Fruit fly (Drosophila melanogaster): Measurements from ENCODE around the gene pira.

The pira gene

DNA sequence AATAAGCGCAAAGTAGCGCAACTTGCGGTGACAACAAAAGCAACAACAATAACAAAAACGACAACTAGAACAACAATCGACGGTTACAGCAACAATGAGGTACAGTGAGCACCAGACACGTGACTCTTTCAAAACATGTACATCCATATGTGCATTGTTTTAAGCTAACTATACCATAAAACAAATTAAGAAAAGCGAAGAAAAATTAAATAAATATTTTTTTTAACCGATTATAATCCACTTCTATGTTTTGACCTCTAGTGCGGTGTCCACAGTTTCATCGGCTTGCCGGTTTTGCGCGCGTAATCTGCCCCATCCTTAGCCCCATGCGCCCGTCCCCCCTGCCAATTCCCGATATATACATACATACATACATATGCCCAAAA lies 9.1 kb downstream of the pira start (continued):
- TF ChIP-seq CG5953 (GFP tag; IDR thresholded peaks at IDR 0.05) (peak; percentile 84), CG33213 (GFP tag; optimal IDR thresholded peaks at IDR 0.05) (peak; percentile 81), CG8359 (GFP tag; optimal IDR thresholded peaks at IDR 0.05; ENCODE audit: borderline replicate concordance) (peak; percentile 66), CG30020 (tag; optimal IDR thresholded peaks at IDR 0.05) (peak; percentile 22), grau (tag; optimal IDR thresholded peaks at IDR 0.05) (peak; percentile 99), CG34422 (GFP tag; IDR thresholded peaks at IDR 0.05) (peak; percentile 96), zen2 (GFP tag; IDR thresholded peaks at IDR 0.05; ENCODE audit: partially characterized antibody) (no peak), CG9727 (GFP tag; optimal IDR thresholded peaks at IDR 0.05) (peak; percentile 90), mam (GFP tag; optimal IDR thresholded peaks at IDR 0.05) (peak; percentile 84), MESR4 (GFP tag; optimal IDR thresholded peaks at IDR 0.05) (no peak), CG34376 (GFP tag; optimal IDR thresholded peaks at IDR 0.05) (peak; percentile 12), CG10431 (GFP tag; optimal IDR thresholded peaks at IDR 0.05) (no peak), CG2678 (tag; optimal IDR thresholded peaks at IDR 0.05) (peak; percentile 95), cato (GFP tag; optimal IDR thresholded peaks at IDR 0.05; ENCODE audit: borderline replicate concordance) (peak; percentile 58), Pdp1 (GFP tag; optimal IDR thresholded peaks at IDR 0.05) (peak; percentile 87 to 89), CG1603 (tag; optimal IDR thresholded peaks at IDR 0.05) (peak; percentile 90), Sin3A (optimal IDR thresholded peaks at IDR 0.05) (no peak), CG17568 (GFP tag; optimal IDR thresholded peaks at IDR 0.05) (peak; percentile 73), CG4328 (GFP tag; optimal IDR thresholded peaks at IDR 0.05) (peak; percentile 11), CG9215 (GFP tag; IDR thresholded peaks at IDR 0.05) (peak; percentile 95), sna (GFP tag; IDR thresholded peaks at IDR 0.05; ENCODE audit: partially characterized antibody) (no peak), tx (GFP tag; optimal IDR thresholded peaks at IDR 0.05) (peak; percentile 74), Dip3 (GFP tag; optimal IDR thresholded peaks at IDR 0.05) (peak; percentile 95), Med (GFP tag) (peak; percentile 99), CG11723 (GFP tag; optimal IDR thresholded peaks at IDR 0.05) (peak; percentile 74), sima (GFP tag; optimal IDR thresholded peaks at IDR 0.05) (peak; percentile 69), Dek (tag; optimal IDR thresholded peaks at IDR 0.05) (peak; percentile 94), CG9609 (GFP tag; optimal IDR thresholded peaks at IDR 0.05) (peak; percentile 79), D (optimal IDR thresholded peaks at IDR 0.05) (no peak), D (GFP tag; optimal IDR thresholded peaks at IDR 0.05) (peak; percentile 66), CG8924 (tag; optimal IDR thresholded peaks at IDR 0.05) (peak; percentile 89), Nf-YC (tag; optimal IDR thresholded peaks at IDR 0.05) (peak; percentile 34), HLH4C (GFP tag; IDR thresholded peaks at IDR 0.05; ENCODE audit: partially characterized antibody) (no peak), CG8281 (tag; optimal IDR thresholded peaks at IDR 0.05) (peak; percentile 47), usp (GFP tag; optimal IDR thresholded peaks at IDR 0.05) (no peak), Nf-YB (GFP tag; optimal IDR thresholded peaks at IDR 0.05) (peak; percentile 50), hkb (optimal IDR thresholded peaks at IDR 0.05) (no peak), hkb (GFP tag; IDR thresholded peaks at IDR 0.05) (peak; percentile 95), Mad (GFP tag; optimal IDR thresholded peaks at IDR 0.05) (peak; percentile 73), sd (tag; optimal IDR thresholded peaks at IDR 0.05) (no peak), caup (GFP tag; optimal IDR thresholded peaks at IDR 0.05; ENCODE audit: severe bottlenecking) (peak; percentile 87), CG17802 (tag; optimal IDR thresholded peaks at IDR 0.05) (peak; percentile 54), Ravus (GFP tag; IDR thresholded peaks at IDR 0.05) (peak; percentile 89), danr (GFP tag; IDR thresholded peaks at IDR 0.05) (peak; percentile 88), wdn (GFP tag; IDR thresholded peaks at IDR 0.05) (peak; percentile 94), pita (GFP tag; optimal IDR thresholded peaks at IDR 0.05) (no peak), chn (GFP tag; optimal IDR thresholded peaks at IDR 0.05) (peak; percentile 83), C15 (GFP tag; IDR thresholded peaks at IDR 0.05) (peak; percentile 90), ac (GFP tag; optimal IDR thresholded peaks at IDR 0.05) (no peak), CkIIα-i1 (GFP tag; IDR thresholded peaks at IDR 0.05) (peak; percentile 68; the same call in 1 of the 2 replicates), H2.0 (GFP tag; IDR thresholded peaks at IDR 0.05) (peak; percentile 94)

Data from whole organism, embryonic.